Worm (Caenorhabditis elegans) whole organism, L1 larva: ENCODE measurements around the gene B0361.11.

Experiments used
- C16A3.4 ChIP-seq: fragments of 150-350 bp; optimal IDR thresholded peaks from 2 replicates; lab custom pipeline; 2014; ENCODE audit warnings: missing biosample characterization, missing genetic modification characterization
- C34B4.2 ChIP-seq: sonication (generic microtip); optimal IDR thresholded peaks from 2 replicates; lab custom pipeline; 2017; ENCODE audit warnings: mild to moderate bottlenecking, missing genetic modification characterization, missing compliant biosample characterization
- aha-1 ChIP-seq: fragments of 150-350 bp; optimal IDR thresholded peaks from 2 replicates; lab custom pipeline; 2014; ENCODE audit warnings: missing biosample characterization, missing genetic modification characterization
- alr-1 ChIP-seq: fragments of 200-800 bp; sonication (Bioruptor generic); optimal IDR thresholded peaks from 2 replicates; lab custom pipeline; 2018; ENCODE audit warnings: borderline replicate concordance, mild to moderate bottlenecking, missing genetic modification characterization, missing compliant biosample characterization
- aly-2 ChIP-seq: fragments of 150-350 bp; optimal IDR thresholded peaks from 2 replicates; lab custom pipeline; 2014; ENCODE audit warnings: missing biosample characterization, missing genetic modification characterization
- blmp-1 ChIP-seq: fragments of 150-350 bp; optimal IDR thresholded peaks from 2 replicates; lab custom pipeline; 2014; ENCODE audit warnings: missing biosample characterization, missing genetic modification characterization
- ceh-63 ChIP-seq: fragments of 200-800 bp; sonication (Bioruptor generic); optimal IDR thresholded peaks from 2 replicates; lab custom pipeline; 2018; ENCODE audit warnings: mild to moderate bottlenecking, missing genetic modification characterization, missing compliant biosample characterization
- ceh-8 ChIP-seq: fragments of 200-800 bp; sonication (Bioruptor generic); optimal IDR thresholded peaks from 2 replicates; lab custom pipeline; 2018; ENCODE audit warnings: mild to moderate bottlenecking, missing genetic modification characterization, moderate library complexity, missing compliant biosample characterization
- ceh-82 ChIP-seq, 3 experiments: fragments of 150-350 bp in 1 of 3; sonication (generic microtip) in 2 of 3; optimal IDR thresholded peaks; 2 replicates each; lab custom pipeline; 2014 to 2017; ENCODE audit warnings: missing biosample characterization in 3 of 3, missing genetic modification characterization in 3 of 3
- ceh-88 ChIP-seq: fragments of 200-800 bp; sonication (Bioruptor generic); IDR thresholded peaks from 2 replicates; pipeline ENCODE4 v1.3.6; 2022; ENCODE audit warnings: missing genetic modification characterization, missing compliant biosample characterization
- ceh-90 ChIP-seq: sonication (generic microtip); optimal IDR thresholded peaks from 2 replicates; lab custom pipeline; 2016; ENCODE audit warnings: missing genetic modification characterization, missing compliant biosample characterization
- dpl-1 ChIP-seq, 3 experiments: fragments of 150-350 bp in 2 of 3; sonication (generic microtip) in 1 of 3; optimal IDR thresholded peaks; 2 replicates each; lab custom pipeline; 2014 to 2017; ENCODE audit warnings: missing biosample characterization in 3 of 3, missing genetic modification characterization in 3 of 3, missing genetic modification reagents in 3 of 3
- efl-1 ChIP-seq, 4 experiments: fragments of 150-350 bp; optimal IDR thresholded peaks in 3 of 4; peaks in 1 of 4; 1 replicate in 1 of 4; 2 replicates in 3 of 4; lab custom pipeline; 2014; ENCODE audit warnings: missing biosample characterization in 2 of 4, missing genetic modification characterization in 2 of 4, missing genetic modification reagents in 2 of 4
- efl-3 ChIP-seq: fragments of 200-800 bp; sonication (Bioruptor generic); optimal IDR thresholded peaks from 2 replicates; lab custom pipeline; 2018; ENCODE audit warnings: mild to moderate bottlenecking, missing genetic modification characterization, missing compliant biosample characterization
- egl-13 ChIP-seq: sonication (generic microtip); optimal IDR thresholded peaks from 2 replicates; lab custom pipeline; 2016; ENCODE audit warnings: missing genotype, missing genetic modification reagents, missing genetic modification characterization, missing compliant biosample characterization
- elt-3 ChIP-seq, 6 experiments: fragments of 150-350 bp in 1 of 6; sonication (generic microtip); optimal IDR thresholded peaks; 2 replicates each; lab custom pipeline; 2017 to 2018; ENCODE audit warnings: missing biosample characterization in 6 of 6, missing genetic modification characterization in 6 of 6, inconsistent platforms in 1 of 6
- fkh-4 ChIP-seq: sonication (generic microtip); optimal IDR thresholded peaks from 2 replicates; lab custom pipeline; 2016; ENCODE audit warnings: missing compliant biosample characterization, missing genetic modification characterization, borderline replicate concordance
- fkh-8 ChIP-seq: sonication (generic microtip); optimal IDR thresholded peaks from 2 replicates; lab custom pipeline; 2016; ENCODE audit warnings: mild to moderate bottlenecking, missing genetic modification characterization, missing compliant biosample characterization
- fos-1 ChIP-seq: fragments of 150-350 bp; optimal IDR thresholded peaks from 2 replicates; lab custom pipeline; 2014; ENCODE audit warnings: missing biosample characterization, missing genetic modification characterization
- hlh-4 ChIP-seq: sonication (generic microtip); optimal IDR thresholded peaks from 2 replicates; lab custom pipeline; 2016; ENCODE audit warnings: mild to moderate bottlenecking, missing genetic modification characterization, missing compliant biosample characterization
- irx-1 ChIP-seq: sonication (generic microtip); optimal IDR thresholded peaks from 2 replicates; lab custom pipeline; 2016; ENCODE audit warnings: missing genetic modification characterization, missing compliant biosample characterization
- lin-13 ChIP-seq: fragments of 150-350 bp; optimal IDR thresholded peaks from 2 replicates; lab custom pipeline; 2014; ENCODE audit warnings: missing biosample characterization, missing genetic modification reagents, missing genetic modification characterization
- lin-14 ChIP-seq: fragments of 200-800 bp; sonication (Bioruptor generic); optimal IDR thresholded peaks from 2 replicates; lab custom pipeline; 2018; ENCODE audit warnings: mild to moderate bottlenecking, missing genetic modification characterization, moderate library complexity, missing compliant biosample characterization
- lin-15B ChIP-seq: fragments of 150-350 bp; sonication (generic microtip); optimal IDR thresholded peaks from 3 replicates; lab custom pipeline; 2014; ENCODE audit warnings: missing biosample characterization, missing genetic modification characterization
- lin-35 ChIP-seq, 2 experiments: fragments of 150-350 bp; optimal IDR thresholded peaks; 2 replicates each; lab custom pipeline; 2014; ENCODE audit warnings: missing biosample characterization in 2 of 2, missing genetic modification characterization in 2 of 2, missing genetic modification reagents in 2 of 2
- lin-39 ChIP-seq: fragments of 150-350 bp; optimal IDR thresholded peaks from 2 replicates; lab custom pipeline; 2014; ENCODE audit warnings: missing biosample characterization, missing genetic modification reagents, missing genetic modification characterization
- lir-3 ChIP-seq: sonication (generic microtip); optimal IDR thresholded peaks from 2 replicates; lab custom pipeline; 2016; ENCODE audit warnings: mild to moderate bottlenecking, missing genetic modification characterization, moderate library complexity, missing compliant biosample characterization; ENCODE audit not compliant: poor library complexity
- mep-1 ChIP-seq: fragments of 150-350 bp; optimal IDR thresholded peaks from 2 replicates; lab custom pipeline; 2014; ENCODE audit warnings: missing biosample characterization, missing genetic modification characterization
- nhr-11 ChIP-seq: fragments of 150-350 bp; optimal IDR thresholded peaks from 2 replicates; lab custom pipeline; 2014; ENCODE audit warnings: missing biosample characterization, missing genetic modification characterization
- nhr-12 ChIP-seq: sonication (generic microtip); optimal IDR thresholded peaks from 2 replicates; lab custom pipeline; 2017; ENCODE audit warnings: missing biosample characterization, missing genetic modification characterization
- nhr-20 ChIP-seq: sonication (generic microtip); optimal IDR thresholded peaks from 2 replicates; lab custom pipeline; 2016; ENCODE audit warnings: mild to moderate bottlenecking, missing genetic modification characterization, missing compliant biosample characterization
- nhr-237 ChIP-seq: fragments of 150-350 bp; optimal IDR thresholded peaks from 2 replicates; lab custom pipeline; 2014; ENCODE audit warnings: missing biosample characterization, missing genetic modification characterization
- nhr-28 ChIP-seq: fragments of 150-350 bp; optimal IDR thresholded peaks from 2 replicates; lab custom pipeline; 2014; ENCODE audit warnings: missing biosample characterization, missing genetic modification characterization
- nhr-71 ChIP-seq: sonication (generic microtip); optimal IDR thresholded peaks from 2 replicates; lab custom pipeline; 2016; ENCODE audit warnings: mild to moderate bottlenecking, missing genetic modification characterization, moderate library complexity, missing compliant biosample characterization
- nhr-84 ChIP-seq: sonication (generic microtip); optimal IDR thresholded peaks from 2 replicates; lab custom pipeline; 2017; ENCODE audit warnings: missing biosample characterization, missing genetic modification characterization
- pag-3 ChIP-seq: sonication (generic microtip); optimal IDR thresholded peaks from 2 replicates; lab custom pipeline; 2017; ENCODE audit warnings: missing genetic modification characterization, mild to moderate bottlenecking, missing compliant biosample characterization, antibody characterized with exemption, borderline replicate concordance; ENCODE audit not compliant: insufficient read depth
- pax-3 ChIP-seq: fragments of 200-800 bp; sonication (Bioruptor generic); optimal IDR thresholded peaks from 2 replicates; lab custom pipeline; 2018; ENCODE audit warnings: mild to moderate bottlenecking, missing genetic modification characterization, moderate library complexity, missing compliant biosample characterization
- pqm-1 ChIP-seq: sonication (generic microtip); optimal IDR thresholded peaks from 3 replicates; lab custom pipeline; 2017; ENCODE audit warnings: missing biosample characterization, missing genetic modification characterization
- skn-1 ChIP-seq: fragments of 150-350 bp; optimal IDR thresholded peaks from 2 replicates; lab custom pipeline; 2014; ENCODE audit warnings: missing biosample characterization, missing genetic modification characterization
- snpc-4 ChIP-seq: fragments of 150-350 bp; optimal IDR thresholded peaks from 2 replicates; lab custom pipeline; 2014; ENCODE audit warnings: missing biosample characterization, missing genetic modification characterization
- sox-4 ChIP-seq: sonication (generic microtip); optimal IDR thresholded peaks from 2 replicates; lab custom pipeline; 2016; ENCODE audit warnings: missing genetic modification characterization, missing compliant biosample characterization
- sup-37 ChIP-seq: fragments of 200-800 bp; sonication (Bioruptor generic); optimal IDR thresholded peaks from 2 replicates; lab custom pipeline; 2018; ENCODE audit warnings: mild to moderate bottlenecking, missing genetic modification characterization, missing compliant biosample characterization
- swsn-7 ChIP-seq: sonication (generic microtip); optimal IDR thresholded peaks from 2 replicates; lab custom pipeline; 2016; ENCODE audit warnings: missing genetic modification characterization, missing compliant biosample characterization
- tlp-1 ChIP-seq: fragments of 150-350 bp; optimal IDR thresholded peaks from 2 replicates; lab custom pipeline; 2014; ENCODE audit warnings: missing biosample characterization, missing genetic modification characterization
- unc-130 ChIP-seq: fragments of 150-350 bp; optimal IDR thresholded peaks from 2 replicates; lab custom pipeline; 2017; ENCODE audit warnings: missing biosample characterization, missing genetic modification characterization, inconsistent platforms
- unc-62 ChIP-seq: fragments of 150-350 bp; optimal IDR thresholded peaks from 2 replicates; lab custom pipeline; 2014; ENCODE audit warnings: missing biosample characterization, missing genetic modification reagents, missing genetic modification characterization
- vab-15 ChIP-seq: sonication (generic microtip); optimal IDR thresholded peaks from 2 replicates; lab custom pipeline; 2017; ENCODE audit warnings: missing genotype, mild to moderate bottlenecking, missing genetic modification characterization, missing compliant biosample characterization
- xbp-1 ChIP-seq: sonication (generic microtip); optimal IDR thresholded peaks from 2 replicates; lab custom pipeline; 2016; ENCODE audit warnings: missing genetic modification characterization, missing compliant biosample characterization
- ztf-11 ChIP-seq, 2 experiments: sonication (generic microtip); optimal IDR thresholded peaks; 2 replicates each; lab custom pipeline; 2016 to 2017; ENCODE audit warnings: missing genetic modification characterization in 2 of 2, missing biosample characterization in 1 of 2, missing compliant biosample characterization in 1 of 2

B0361.11 gene

ce11 chrIII:7271083-7271482, 6.3 kb upstream of the B0361.11 start:
- TF ChIP-seq pax-3 (tag; lab: Kevin White, UChicago) (no peak), sup-37 (GFP tag; lab: Kevin White, UChicago) (no peak), skn-1 (tag; lab: Kevin White, UChicago) (peak; percentile 19), fkh-4 (tag; lab: Kevin White, UChicago) (no peak), ceh-90 (tag; lab: Kevin White, UChicago) (no peak), nhr-237 (no peak), efl-1 (optimal IDR thresholded peaks at IDR 0.05; lab: Kevin White, UChicago) (no peak), efl-1 (GFP tag; optimal IDR thresholded peaks at IDR 0.05 in 1 of 2; lab: Kevin White, UChicago) (peak; percentile 4 to 40), unc-130 (tag; lab: Kevin White, UChicago) (no peak), tlp-1 (tag; lab: Kevin White, UChicago) (no peak), aly-2 (tag; lab: Kevin White, UChicago) (no peak), hlh-4 (tag; lab: Kevin White, UChicago) (no peak), lin-14 (GFP tag; lab: Kevin White, UChicago) (peak; percentile 34), C16A3.4 (tag; lab: Kevin White, UChicago) (no peak), nhr-11 (tag; lab: Kevin White, UChicago) (no peak), ceh-8 (no peak), nhr-28 (tag; lab: Kevin White, UChicago) (no peak), dpl-1 (GFP tag; optimal IDR thresholded peaks at IDR 0.05; lab: Kevin White, UChicago) (no peak), nhr-71 (tag; lab: Kevin White, UChicago) (peak; percentile 9), unc-62 (GFP tag; lab: Kevin White, UChicago) (no peak), nhr-84 (tag; lab: Kevin White, UChicago) (no peak), nhr-12 (no peak), lin-35 (GFP tag; optimal IDR thresholded peaks at IDR 0.05; lab: Kevin White, UChicago) (peak in 1 of 2 experiments; percentile 47), elt-3 (tag; optimal IDR thresholded peaks at IDR 0.05; lab: Kevin White, UChicago) (peak in 1 of 6 experiments; percentile 53), ceh-82 (tag; optimal IDR thresholded peaks at IDR 0.05; lab: Kevin White, UChicago) (no peak), blmp-1 (no peak)
- TF ChIP-seq, all 84 proteins: peak for 6

ce11 chrIII:7272088-7272487, 5.3 kb upstream of the B0361.11 start:
- TF ChIP-seq C34B4.2 (tag; lab: Kevin White, UChicago) (no peak), lin-35 (GFP tag; optimal IDR thresholded peaks at IDR 0.05; lab: Kevin White, UChicago) (peak; percentile 36 to 67), lin-39 (no peak), fkh-8 (no peak), ztf-11 (tag; optimal IDR thresholded peaks at IDR 0.05; lab: Kevin White, UChicago) (peak in 1 of 2 experiments; percentile 58), efl-1 (optimal IDR thresholded peaks at IDR 0.05; lab: Kevin White, UChicago) (peak; percentile 27 to 60), efl-1 (GFP tag; optimal IDR thresholded peaks at IDR 0.05 in 1 of 2; lab: Kevin White, UChicago) (peak; percentile 56 to 96), lin-13 (GFP tag; lab: Kevin White, UChicago) (peak; percentile 62), aly-2 (tag; lab: Kevin White, UChicago) (no peak), elt-3 (tag; optimal IDR thresholded peaks at IDR 0.05; lab: Kevin White, UChicago) (peak in 1 of 6 experiments; percentile 6), pag-3 (tag; lab: Kevin White, UChicago) (no peak), nhr-84 (tag; lab: Kevin White, UChicago) (no peak), snpc-4 (tag; lab: Kevin White, UChicago) (peak; percentile 2), ceh-63 (GFP tag; lab: Kevin White, UChicago) (no peak), skn-1 (tag; lab: Kevin White, UChicago) (peak; percentile 65), efl-3 (GFP tag; lab: Kevin White, UChicago) (peak; percentile 4), swsn-7 (tag; lab: Kevin White, UChicago) (peak; percentile 41), fkh-4 (tag; lab: Kevin White, UChicago) (no peak), fos-1 (tag; lab: Kevin White, UChicago) (no peak), xbp-1 (peak; percentile 44), aha-1 (no peak), pqm-1 (tag; lab: Kevin White, UChicago) (no peak), pax-3 (tag; lab: Kevin White, UChicago) (peak; percentile 41), sox-4 (tag; lab: Kevin White, UChicago) (no peak), blmp-1 (peak; percentile 29), lin-14 (GFP tag; lab: Kevin White, UChicago) (peak; percentile 93), mep-1 (tag; lab: Kevin White, UChicago) (peak; percentile 87), ceh-88 (0 out of 2 replicates have a peak, but pooled peaks have one; percentile 32), vab-15 (no peak), alr-1 (no peak), lir-3 (peak; percentile 56), egl-13 (tag; lab: Kevin White, UChicago) (no peak), nhr-20 (tag; lab: Kevin White, UChicago) (peak; percentile 84), lin-15B (tag; lab: Kevin White, UChicago) (no peak), irx-1 (tag; lab: Kevin White, UChicago) (peak; percentile 24)
